Worm (Caenorhabditis elegans) whole organism, L2 larva: ENCODE results near the gene T26A8.3.

Experiments
- C34F6.9 ChIP-seq: fragments of 150-350 bp; optimal IDR thresholded peaks from 2 replicates; lab custom pipeline; 2014; ENCODE audit warnings: missing biosample characterization, missing genetic modification characterization
- F13H6.1 ChIP-seq: sonication (generic microtip); optimal IDR thresholded peaks from 2 replicates; lab custom pipeline; 2016; ENCODE audit warnings: missing genetic modification characterization, missing compliant biosample characterization
- R02D3.7 ChIP-seq: fragments of 150-350 bp; optimal IDR thresholded peaks from 2 replicates; lab custom pipeline; 2014; ENCODE audit warnings: missing biosample characterization, missing genetic modification characterization
- ama-1 ChIP-seq: fragments of 150-350 bp; optimal IDR thresholded peaks from 2 replicates; lab custom pipeline; 2018; ENCODE audit warnings: inconsistent platforms
- blmp-1 ChIP-seq: sonication (generic microtip); optimal IDR thresholded peaks from 2 replicates; lab custom pipeline; 2017; ENCODE audit warnings: missing genetic modification characterization, mild to moderate bottlenecking, missing compliant biosample characterization, antibody characterized with exemption, moderate library complexity; ENCODE audit not compliant: insufficient read depth
- ceh-16 ChIP-seq: fragments of 150-350 bp; optimal IDR thresholded peaks from 2 replicates; lab custom pipeline; 2014; ENCODE audit warnings: missing biosample characterization, missing genetic modification characterization
- ceh-82 ChIP-seq: fragments of 150-350 bp; optimal IDR thresholded peaks from 2 replicates; lab custom pipeline; 2014; ENCODE audit warnings: missing biosample characterization, missing genetic modification characterization
- crh-2 ChIP-seq: sonication (generic microtip); optimal IDR thresholded peaks from 2 replicates; lab custom pipeline; 2017; ENCODE audit warnings: missing biosample characterization, missing genetic modification characterization
- elt-1 ChIP-seq: fragments of 150-350 bp; optimal IDR thresholded peaks from 2 replicates; lab custom pipeline; 2014; ENCODE audit warnings: missing biosample characterization, missing genetic modification characterization
- elt-3 ChIP-seq: sonication (generic microtip); optimal IDR thresholded peaks from 2 replicates; lab custom pipeline; 2017; ENCODE audit warnings: missing biosample characterization, missing genetic modification characterization
- fos-1 ChIP-seq: fragments of 150-350 bp; optimal IDR thresholded peaks from 2 replicates; lab custom pipeline; 2014; ENCODE audit warnings: missing biosample characterization, missing genetic modification characterization
- lin-11 ChIP-seq: fragments of 150-350 bp; sonication (generic microtip); optimal IDR thresholded peaks from 2 replicates; lab custom pipeline; 2014; ENCODE audit warnings: missing biosample characterization, missing genetic modification characterization, inconsistent platforms, mixed read lengths
- lin-39 ChIP-seq: fragments of 150-350 bp; optimal IDR thresholded peaks from 2 replicates; lab custom pipeline; 2014; ENCODE audit warnings: missing biosample characterization, missing genetic modification reagents, missing genetic modification characterization
- lsy-2 ChIP-seq, 2 experiments: fragments of 150-350 bp in 1 of 2; sonication (generic microtip) in 1 of 2; optimal IDR thresholded peaks; 2 replicates each; lab custom pipeline; 2014 to 2017; ENCODE audit warnings: missing biosample characterization in 2 of 2, missing genetic modification characterization in 2 of 2
- mab-5 ChIP-seq: fragments of 150-350 bp; optimal IDR thresholded peaks from 2 replicates; lab custom pipeline; 2014; ENCODE audit warnings: missing biosample characterization, missing genetic modification characterization
- mdl-1 ChIP-seq, 2 experiments: fragments of 150-350 bp in 1 of 2; sonication (generic microtip) in 1 of 2; optimal IDR thresholded peaks; 2 replicates each; lab custom pipeline; 2017; ENCODE audit warnings: missing biosample characterization in 2 of 2, missing genetic modification characterization in 2 of 2
- nhr-10 ChIP-seq: sonication (generic microtip); optimal IDR thresholded peaks from 2 replicates; lab custom pipeline; 2017; ENCODE audit warnings: missing biosample characterization, missing genetic modification characterization
- nhr-11 ChIP-seq: fragments of 150-350 bp; optimal IDR thresholded peaks from 2 replicates; lab custom pipeline; 2014; ENCODE audit warnings: missing biosample characterization, missing genetic modification characterization
- nhr-12 ChIP-seq: fragments of 150-350 bp; optimal IDR thresholded peaks from 2 replicates; lab custom pipeline; 2014; ENCODE audit warnings: missing biosample characterization, missing genetic modification characterization
- nhr-129 ChIP-seq: fragments of 150-350 bp; optimal IDR thresholded peaks from 2 replicates; lab custom pipeline; 2014; ENCODE audit warnings: missing biosample characterization, missing genetic modification characterization
- nhr-21 ChIP-seq: fragments of 150-350 bp; optimal IDR thresholded peaks from 2 replicates; lab custom pipeline; 2014; ENCODE audit warnings: missing biosample characterization, missing genetic modification characterization
- nhr-23 ChIP-seq: fragments of 150-350 bp; optimal IDR thresholded peaks from 2 replicates; lab custom pipeline; 2014; ENCODE audit warnings: missing biosample characterization, missing genetic modification reagents, missing genetic modification characterization
- nhr-25 ChIP-seq: fragments of 150-350 bp; sonication (generic microtip); optimal IDR thresholded peaks from 3 replicates; lab custom pipeline; 2014; ENCODE audit warnings: missing biosample characterization, missing genetic modification characterization
- peb-1 ChIP-seq: fragments of 150-350 bp; optimal IDR thresholded peaks from 2 replicates; lab custom pipeline; 2014; ENCODE audit warnings: missing biosample characterization, missing genetic modification characterization
- sem-4 ChIP-seq: fragments of 150-350 bp; optimal IDR thresholded peaks from 2 replicates; lab custom pipeline; 2014; ENCODE audit warnings: missing biosample characterization, missing genetic modification reagents, missing genetic modification characterization
- skn-1 ChIP-seq: sonication (generic microtip); optimal IDR thresholded peaks from 2 replicates; lab custom pipeline; 2017; ENCODE audit warnings: missing biosample characterization, missing genetic modification characterization
- sma-3 ChIP-seq: sonication (generic microtip); optimal IDR thresholded peaks from 2 replicates; lab custom pipeline; 2016; ENCODE audit warnings: missing genetic modification reagents, missing genetic modification characterization, missing compliant biosample characterization
- sma-9 ChIP-seq, 2 experiments: fragments of 150-350 bp in 1 of 2; sonication (generic microtip) in 1 of 2; optimal IDR thresholded peaks; 2 replicates each; lab custom pipeline; 2014 to 2016; ENCODE audit warnings: missing genetic modification characterization in 2 of 2, mild to moderate bottlenecking in 1 of 2, missing biosample characterization in 1 of 2, missing compliant biosample characterization in 1 of 2, missing genetic modification reagents in 1 of 2, moderate library complexity in 1 of 2
- snpc-4 ChIP-seq: fragments of 150-350 bp; optimal IDR thresholded peaks from 2 replicates; lab custom pipeline; 2014; ENCODE audit warnings: missing biosample characterization, missing genetic modification characterization
- unc-55 ChIP-seq: fragments of 150-350 bp; sonication (generic microtip); optimal IDR thresholded peaks from 3 replicates; lab custom pipeline; 2014; ENCODE audit warnings: missing biosample characterization, missing genetic modification reagents, missing genetic modification characterization
- zag-1 ChIP-seq: fragments of 150-350 bp; optimal IDR thresholded peaks from 2 replicates; lab custom pipeline; 2014; ENCODE audit warnings: missing biosample characterization, missing genetic modification characterization
- ztf-4 ChIP-seq: fragments of 150-350 bp; optimal IDR thresholded peaks from 2 replicates; lab custom pipeline; 2014; ENCODE audit warnings: missing biosample characterization, missing genetic modification characterization

Gene T26A8.3

ce11 chrIV:8473756-8474155 lies 47.3 kb upstream of the T26A8.3 start, which contains the start of gene C28C12.11:
TSS of gene C28C12.11 (plus strand) at chrIV:8474056.
- no peak for TF ChIP-seq snpc-4 (tag; lab: Kevin White, UChicago)
- no peak for TF ChIP-seq nhr-10
- TF ChIP-seq, all 48 proteins: peak for 0

ce11 chrIV:8472493-8472892 lies 46.1 kb upstream of the T26A8.3 start, which contains the start of gene oat-1:
TSS of gene oat-1 (minus strand) at chrIV:8472593.
- TF ChIP-seq C34F6.9 (tag; lab: Kevin White, UChicago), result no peak
- TF ChIP-seq blmp-1, result no peak

- TF ChIP-seq crh-2, result peak; percentile 20
- TF ChIP-seq blmp-1, result peak; percentile 39
- TF ChIP-seq mdl-1 (tag; optimal IDR thresholded peaks at IDR 0.05; lab: Kevin White, UChicago), result peak in 1 of 2 experiments; percentile 6
- TF ChIP-seq ama-1 (lab: Kevin White, UChicago), result no peak
- TF ChIP-seq elt-1 (tag; lab: Kevin White, UChicago), result no peak
- TF ChIP-seq nhr-25 (tag; lab: Kevin White, UChicago), result peak; percentile 62
- peak; percentile 28 for TF ChIP-seq sma-9 (GFP tag; optimal IDR thresholded peaks at IDR 0.05; lab: Kevin White, UChicago)
- TF ChIP-seq sma-9 (tag; optimal IDR thresholded peaks at IDR 0.05; lab: Kevin White, UChicago), result no peak
- TF ChIP-seq, all 48 proteins: peak for 5
Measured at ce11 chrIV:8464187-8464586, 37.8 kb upstream of the T26A8.3 start.

ce11 chrIV:8463716-8464115 lies 37.3 kb upstream of the T26A8.3 start, which contains the start of gene str-176:
TSS of gene str-176 (minus strand) at chrIV:8463816.
- no peak for TF ChIP-seq F13H6.1
- TF ChIP-seq nhr-11 (tag; lab: Kevin White, UChicago), result no peak
- no peak for TF ChIP-seq elt-3 (tag; lab: Kevin White, UChicago)
- no peak for TF ChIP-seq ztf-4 (tag; lab: Kevin White, UChicago)
- no peak for TF ChIP-seq lsy-2 (tag; optimal IDR thresholded peaks at IDR 0.05; lab: Kevin White, UChicago)
- no peak for TF ChIP-seq nhr-10
- TF ChIP-seq nhr-129 (tag; lab: Kevin White, UChicago), result no peak
- TF ChIP-seq peb-1 (tag; lab: Kevin White, UChicago), result no peak
- TF ChIP-seq unc-55 (GFP tag; lab: Kevin White, UChicago), result no peak
- TF ChIP-seq lin-11 (tag; lab: Kevin White, UChicago), result no peak
- no peak for TF ChIP-seq zag-1 (tag; lab: Kevin White, UChicago)
- no peak for TF ChIP-seq sma-3 (GFP tag; lab: Kevin White, UChicago)
- TF ChIP-seq mdl-1 (tag; optimal IDR thresholded peaks at IDR 0.05; lab: Kevin White, UChicago), result no peak
- TF ChIP-seq nhr-21 (tag; lab: Kevin White, UChicago), result no peak
- TF ChIP-seq nhr-12, result no peak
- no peak for TF ChIP-seq ama-1 (lab: Kevin White, UChicago)
- TF ChIP-seq C34F6.9 (tag; lab: Kevin White, UChicago), result no peak

- TF ChIP-seq nhr-129 (tag; lab: Kevin White, UChicago) (no peak), nhr-25 (tag; lab: Kevin White, UChicago) (peak; percentile 71), ceh-16 (tag; lab: Kevin White, UChicago) (no peak), ceh-82 (tag; lab: Kevin White, UChicago) (no peak), fos-1 (tag; lab: Kevin White, UChicago) (no peak), mdl-1 (tag; optimal IDR thresholded peaks at IDR 0.05; lab: Kevin White, UChicago) (peak in 1 of 2 experiments; percentile 12), lin-11 (tag; lab: Kevin White, UChicago) (no peak), blmp-1 (peak; percentile 55), skn-1 (tag; lab: Kevin White, UChicago) (no peak), sma-9 (GFP tag; optimal IDR thresholded peaks at IDR 0.05; lab: Kevin White, UChicago) (peak; percentile 78), sma-9 (tag; optimal IDR thresholded peaks at IDR 0.05; lab: Kevin White, UChicago) (no peak), mab-5 (tag; lab: Kevin White, UChicago) (peak; percentile 27), zag-1 (tag; lab: Kevin White, UChicago) (no peak), ztf-4 (tag; lab: Kevin White, UChicago) (no peak), nhr-23 (tag; lab: Kevin White, UChicago) (no peak), lsy-2 (tag; optimal IDR thresholded peaks at IDR 0.05; lab: Kevin White, UChicago) (no peak), R02D3.7 (no peak), elt-1 (tag; lab: Kevin White, UChicago) (no peak), lin-39 (tag; lab: Kevin White, UChicago) (no peak), sma-3 (GFP tag; lab: Kevin White, UChicago) (peak; percentile 44), sem-4 (tag; lab: Kevin White, UChicago) (no peak), snpc-4 (tag; lab: Kevin White, UChicago) (no peak), crh-2 (peak; percentile 14), nhr-21 (tag; lab: Kevin White, UChicago) (peak; percentile 57)
Measured at ce11 chrIV:8463069-8463468, 36.6 kb upstream of the T26A8.3 start.
